Worm (Caenorhabditis elegans): Measurements from ENCODE around the gene imp-3.

ce11 chrIV:7836030-7836429 lies 46.6 kb upstream of the imp-3 start:
- TF ChIP-seq ama-1 (optimal IDR thresholded peaks at IDR 0.05) (no peak), flt-1 (GFP tag; IDR thresholded peaks at IDR 0.05) (no peak), hmbx-1 (tag; optimal IDR thresholded peaks at IDR 0.05) (no peak), pes-1 (GFP tag; IDR thresholded peaks at IDR 0.05) (no peak), ceh-13 (GFP tag; optimal IDR thresholded peaks at IDR 0.05) (no peak), ceh-36 (tag; optimal IDR thresholded peaks at IDR 0.05) (no peak)

Measured in whole organism, early embryonic.